Fruit fly (Drosophila melanogaster): ENCODE results near the gene Tango4.

The Tango4 gene

dm6 chrX:12020857-12021256, at the start of gene Tango4:
Gene Tango4, plus strand, starts transcription at chrX:12021068.
- TF ChIP-seq CG8478 (optimal IDR thresholded peaks at IDR 0.05) (no peak), pan (optimal IDR thresholded peaks at IDR 0.05) (no peak), Dll (optimal IDR thresholded peaks at IDR 0.05) (no peak), EcR (GFP tag; optimal IDR thresholded peaks at IDR 0.05) (no peak), psq (optimal IDR thresholded peaks at IDR 0.05) (no peak), usp (GFP tag; optimal IDR thresholded peaks at IDR 0.05) (no peak)

dm6 chrX:11983838-11984237, 37.0 kb upstream of the Tango4 start:
- TF ChIP-seq EcR (GFP tag; optimal IDR thresholded peaks at IDR 0.05) (no peak), usp (GFP tag; optimal IDR thresholded peaks at IDR 0.05) (no peak), pan (optimal IDR thresholded peaks at IDR 0.05) (no peak), Dll (optimal IDR thresholded peaks at IDR 0.05) (no peak), psq (optimal IDR thresholded peaks at IDR 0.05) (no peak), CG8478 (optimal IDR thresholded peaks at IDR 0.05) (no peak)

dm6 chrX:11984987-11985386, 35.9 kb upstream of the Tango4 start, which contains the start of gene cac:
Gene cac, minus strand, starts transcription at chrX:11985087.
- TF ChIP-seq usp (GFP tag; optimal IDR thresholded peaks at IDR 0.05): no peak
- no peak for TF ChIP-seq pan (optimal IDR thresholded peaks at IDR 0.05)
- no peak for TF ChIP-seq EcR (GFP tag; optimal IDR thresholded peaks at IDR 0.05)
- TF ChIP-seq Dll (optimal IDR thresholded peaks at IDR 0.05): no peak
- TF ChIP-seq psq (optimal IDR thresholded peaks at IDR 0.05): no peak
- no peak for TF ChIP-seq CG8478 (optimal IDR thresholded peaks at IDR 0.05)

- TF ChIP-seq pan (optimal IDR thresholded peaks at IDR 0.05) (no peak), CG8478 (optimal IDR thresholded peaks at IDR 0.05) (no peak), psq (optimal IDR thresholded peaks at IDR 0.05) (no peak), usp (GFP tag; optimal IDR thresholded peaks at IDR 0.05) (no peak), Dll (optimal IDR thresholded peaks at IDR 0.05) (no peak), EcR (GFP tag; optimal IDR thresholded peaks at IDR 0.05) (no peak)
Observed at dm6 chrX:11987664-11988063, 33.2 kb upstream of the Tango4 start, which contains the start of gene gd. Gene gd, minus strand, starts transcription at chrX:11987764.

dm6 chrX:11988912-11989311, 32.0 kb upstream of the Tango4 start, which contains the start of gene tsg:
Gene tsg, minus strand, starts transcription at chrX:11988948.
- TF ChIP-seq EcR (GFP tag; optimal IDR thresholded peaks at IDR 0.05): no peak
- TF ChIP-seq usp (GFP tag; optimal IDR thresholded peaks at IDR 0.05): no peak
- TF ChIP-seq pan (optimal IDR thresholded peaks at IDR 0.05): no peak
- no peak for TF ChIP-seq Dll (optimal IDR thresholded peaks at IDR 0.05)
- TF ChIP-seq CG8478 (optimal IDR thresholded peaks at IDR 0.05): no peak
- no peak for TF ChIP-seq psq (optimal IDR thresholded peaks at IDR 0.05)

dm6 chrX:11992668-11993067, 28.2 kb upstream of the Tango4 start, which contains the start of gene CG18130:
Gene CG18130, minus strand, starts transcription at chrX:11992768.
- no peak for TF ChIP-seq Dll (optimal IDR thresholded peaks at IDR 0.05)
- TF ChIP-seq psq (optimal IDR thresholded peaks at IDR 0.05): no peak
- no peak for TF ChIP-seq CG8478 (optimal IDR thresholded peaks at IDR 0.05)

- TF ChIP-seq psq (optimal IDR thresholded peaks at IDR 0.05) (no peak), Dll (optimal IDR thresholded peaks at IDR 0.05) (no peak), pan (optimal IDR thresholded peaks at IDR 0.05) (no peak), usp (GFP tag; optimal IDR thresholded peaks at IDR 0.05) (no peak), CG8478 (optimal IDR thresholded peaks at IDR 0.05) (no peak)
Observed at dm6 chrX:11993279-11993678, 27.6 kb upstream of the Tango4 start.

- TF ChIP-seq usp (GFP tag; optimal IDR thresholded peaks at IDR 0.05): no peak
- no peak for TF ChIP-seq psq (optimal IDR thresholded peaks at IDR 0.05)
- no peak for TF ChIP-seq Dll (optimal IDR thresholded peaks at IDR 0.05)
- no peak for TF ChIP-seq EcR (GFP tag; optimal IDR thresholded peaks at IDR 0.05)
- no peak for TF ChIP-seq pan (optimal IDR thresholded peaks at IDR 0.05)
- no peak for TF ChIP-seq CG8478 (optimal IDR thresholded peaks at IDR 0.05)
Observed at dm6 chrX:11999974-12000618, 20.8 kb upstream of the Tango4 start.

dm6 chrX:12001005-12001404, 19.9 kb upstream of the Tango4 start:
- TF ChIP-seq CG8478 (optimal IDR thresholded peaks at IDR 0.05): no peak
- TF ChIP-seq Dll (optimal IDR thresholded peaks at IDR 0.05): no peak
- no peak for TF ChIP-seq usp (GFP tag; optimal IDR thresholded peaks at IDR 0.05)
- no peak for TF ChIP-seq psq (optimal IDR thresholded peaks at IDR 0.05)
- TF ChIP-seq pan (optimal IDR thresholded peaks at IDR 0.05): no peak
- TF ChIP-seq EcR (GFP tag; optimal IDR thresholded peaks at IDR 0.05): no peak

dm6 chrX:12003437-12004394, 17.2 kb upstream of the Tango4 start, which contains the start of gene fw:
Gene fw, minus strand, starts transcription at chrX:12003914.
- TF ChIP-seq Dll (optimal IDR thresholded peaks at IDR 0.05): no peak
- TF ChIP-seq EcR (GFP tag; optimal IDR thresholded peaks at IDR 0.05): no peak
- no peak for TF ChIP-seq psq (optimal IDR thresholded peaks at IDR 0.05)
- no peak for TF ChIP-seq usp (GFP tag; optimal IDR thresholded peaks at IDR 0.05)
- no peak for TF ChIP-seq CG8478 (optimal IDR thresholded peaks at IDR 0.05)
- TF ChIP-seq pan (optimal IDR thresholded peaks at IDR 0.05): no peak

- TF ChIP-seq CG8478 (optimal IDR thresholded peaks at IDR 0.05) (no peak), usp (GFP tag; optimal IDR thresholded peaks at IDR 0.05) (no peak), psq (optimal IDR thresholded peaks at IDR 0.05) (no peak)
Observed at dm6 chrX:12004395-12004768, 16.5 kb upstream of the Tango4 start.

Data from whole organism.